Fruit fly (Drosophila melanogaster) whole organism, adult: ENCODE data around the gene CG15239.
A peak's percentile ranks its signal among the peaks of the same experiment; 100 is the strongest.

ENCODE experiments used
- CG12768 ChIP-seq: fragments of 200-800 bp; sonication (Bioruptor generic); optimal IDR thresholded peaks from 2 replicates; lab custom pipeline; 2017; ENCODE audit warnings: missing biosample characterization, missing genetic modification characterization, mild to moderate bottlenecking, moderate library complexity, missing genetic modification reagents
- CG14711 ChIP-seq: fragments of 200-800 bp; sonication (Bioruptor generic); optimal IDR thresholded peaks from 2 replicates; lab custom pipeline; 2018; ENCODE audit warnings: missing biosample characterization, mild to moderate bottlenecking, missing genetic modification characterization, moderate library complexity
- CG1620 ChIP-seq: fragments of 200-800 bp; sonication (Bioruptor generic); optimal IDR thresholded peaks from 2 replicates; lab custom pipeline; 2016; ENCODE audit warnings: missing biosample characterization, missing genetic modification characterization
- CG33017 ChIP-seq: fragments of 200-800 bp; sonication (Bioruptor generic); optimal IDR thresholded peaks from 2 replicates; lab custom pipeline; 2018; ENCODE audit warnings: missing biosample characterization, mild to moderate bottlenecking, missing genetic modification characterization, moderate library complexity
- CG7045 ChIP-seq: fragments of 200-800 bp; sonication (Bioruptor generic); optimal IDR thresholded peaks from 2 replicates; lab custom pipeline; 2017; ENCODE audit warnings: missing biosample characterization, mild to moderate bottlenecking, missing genetic modification characterization
- Clk ChIP-seq: fragments of 200-800 bp; sonication (Bioruptor generic); optimal IDR thresholded peaks from 2 replicates; lab custom pipeline; 2017; ENCODE audit warnings: missing biosample characterization, missing genetic modification characterization
- Crg-1 ChIP-seq: fragments of 200-800 bp; sonication (Bioruptor generic); optimal IDR thresholded peaks from 2 replicates; lab custom pipeline; 2016; ENCODE audit warnings: missing biosample characterization, missing genetic modification characterization
- bab1 ChIP-seq: fragments of 200-800 bp; sonication (Bioruptor generic); optimal IDR thresholded peaks from 3 replicates; lab custom pipeline; 2019; ENCODE audit warnings: missing biosample characterization, mild to moderate bottlenecking, missing genetic modification characterization, moderate library complexity
- cic ChIP-seq: fragments of 200-800 bp; sonication (Bioruptor generic); optimal IDR thresholded peaks from 2 replicates; lab custom pipeline; 2017; ENCODE audit warnings: missing biosample characterization, mild to moderate bottlenecking, missing genetic modification characterization, moderate library complexity
- kay ChIP-seq: fragments of 200-800 bp; sonication (Bioruptor generic); peaks from one replicate; lab custom pipeline; 2016; ENCODE audit warnings: missing biosample characterization, missing genetic modification characterization, borderline replicate concordance
- ovo ChIP-seq: fragments of 200-800 bp; sonication (Bioruptor generic); optimal IDR thresholded peaks from 2 replicates; lab custom pipeline; 2016; ENCODE audit warnings: missing biosample characterization, missing genetic modification characterization
- pad ChIP-seq: fragments of 200-800 bp; sonication (Bioruptor generic); optimal IDR thresholded peaks from 3 replicates; lab custom pipeline; 2017; ENCODE audit warnings: missing biosample characterization, missing genetic modification characterization, mild to moderate bottlenecking, moderate library complexity, missing genetic modification reagents
- tj ChIP-seq: fragments of 200-800 bp; sonication (Bioruptor generic); optimal IDR thresholded peaks from 3 replicates; lab custom pipeline; 2017; ENCODE audit warnings: missing biosample characterization, mild to moderate bottlenecking, missing genetic modification characterization, moderate library complexity

DNA sequence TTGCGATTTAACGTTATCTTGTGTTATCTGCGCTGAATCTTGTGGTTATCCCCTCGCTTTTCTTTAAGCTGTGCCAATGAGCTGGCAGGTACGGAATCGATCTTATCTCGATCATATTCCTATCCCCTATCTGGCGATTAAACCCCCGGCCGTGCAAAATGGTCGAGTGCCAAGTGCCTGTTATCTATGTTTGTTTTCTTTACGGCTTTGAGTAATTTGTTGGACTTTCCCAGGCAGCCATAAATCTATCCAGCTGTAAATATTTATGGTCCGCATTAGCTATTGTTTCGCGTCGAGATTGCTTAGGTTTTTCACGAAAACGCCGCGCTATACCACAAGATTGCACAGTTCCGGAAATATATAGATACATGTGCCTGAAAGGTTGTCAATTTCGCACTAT lies 14.9 kb upstream of the CG15239 start:
- TF ChIP-seq CG12768 (GFP tag; lab: Kevin White, UChicago), result no peak
- TF ChIP-seq kay (GFP tag; lab: Kevin White, UChicago), result peak; percentile 38
- no peak for TF ChIP-seq CG7045
- TF ChIP-seq Clk (GFP tag; lab: Kevin White, UChicago), result no peak
- peak; percentile 29 for TF ChIP-seq cic
- TF ChIP-seq CG14711 (tag; lab: Kevin White, UChicago), result no peak
- no peak for TF ChIP-seq tj (GFP tag; lab: Kevin White, UChicago)
- TF ChIP-seq bab1 (GFP tag; lab: Kevin White, UChicago), result no peak
- TF ChIP-seq CG1620, result no peak
- TF ChIP-seq pad, result no peak
- TF ChIP-seq Crg-1 (GFP tag; lab: Kevin White, UChicago), result no peak
- TF ChIP-seq CG33017, result no peak
- no peak for TF ChIP-seq ovo (GFP tag; lab: Kevin White, UChicago)
